Worm (Caenorhabditis elegans) whole organism, L3 larva: ENCODE data around the gene Y32F6A.5.

Experiments used
- ceh-28 ChIP-seq: fragments of 150-350 bp; optimal IDR thresholded peaks from 2 replicates; lab custom pipeline; 2014; ENCODE audit warnings: missing biosample characterization, missing genetic modification reagents, missing genetic modification characterization
- ceh-82 ChIP-seq: fragments of 150-350 bp; optimal IDR thresholded peaks from 2 replicates; lab custom pipeline; 2014; ENCODE audit warnings: missing biosample characterization, missing genetic modification characterization
- nhr-11 ChIP-seq: fragments of 150-350 bp; optimal IDR thresholded peaks from 2 replicates; lab custom pipeline; 2014; ENCODE audit warnings: missing biosample characterization, missing genetic modification characterization
- nhr-25 ChIP-seq: sonication (generic microtip); optimal IDR thresholded peaks from 2 replicates; lab custom pipeline; 2017; ENCODE audit warnings: missing biosample characterization, missing genetic modification characterization
- unc-39 ChIP-seq: sonication (generic microtip); optimal IDR thresholded peaks from 4 replicates; lab custom pipeline; 2017; ENCODE audit warnings: missing biosample characterization, missing genetic modification characterization
- unc-62 ChIP-seq: fragments of 150-350 bp; sonication (generic microtip); optimal IDR thresholded peaks from 4 replicates; lab custom pipeline; 2014; ENCODE audit warnings: missing biosample characterization, missing genetic modification reagents, missing genetic modification characterization
- ztf-4 ChIP-seq: fragments of 150-350 bp; optimal IDR thresholded peaks from 2 replicates; lab custom pipeline; 2014; ENCODE audit warnings: missing biosample characterization, missing genetic modification characterization

DNA sequence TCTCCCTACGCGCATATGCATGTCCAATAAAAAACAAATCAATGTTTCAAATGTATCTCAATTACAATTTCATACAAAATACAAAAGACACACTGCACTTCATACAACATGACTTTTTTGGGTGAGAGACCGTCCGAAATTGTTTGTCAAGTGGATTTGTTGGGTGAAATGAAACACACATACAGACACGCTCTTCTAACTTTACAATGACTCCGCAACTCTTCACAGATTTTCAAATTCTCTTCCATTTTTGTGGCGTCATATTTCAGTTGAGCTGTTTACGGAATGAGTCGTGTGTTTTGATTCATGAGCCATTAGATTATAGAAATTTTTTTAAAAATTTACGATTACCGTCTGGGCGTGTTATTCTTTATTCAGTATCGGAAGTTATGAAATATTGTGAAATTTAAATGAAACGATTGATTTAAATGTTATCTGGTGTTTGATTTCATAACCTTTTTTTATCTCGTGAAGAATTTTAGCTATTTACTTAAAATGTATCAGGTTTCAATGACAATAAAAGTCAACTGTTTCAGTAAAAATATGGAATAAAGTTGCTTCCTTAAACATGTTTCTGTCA lies 23.5 kb upstream of the Y32F6A.5 start:
- no peak for TF ChIP-seq unc-39 (tag; lab: Kevin White, UChicago)
- no peak for TF ChIP-seq nhr-25
- no peak for TF ChIP-seq ceh-82 (tag; lab: Kevin White, UChicago)
- TF ChIP-seq unc-62 (GFP tag; lab: Kevin White, UChicago), result no peak
- no peak for TF ChIP-seq ceh-28 (tag; lab: Kevin White, UChicago)
- TF ChIP-seq nhr-11, result no peak
- TF ChIP-seq ztf-4 (tag; lab: Kevin White, UChicago), result no peak
